Worm (Caenorhabditis elegans) whole organism, mixed stage, embryonic: ENCODE results near the gene Y49F6B.14.

Source experiments
- M03D4.4 ChIP-seq: sonication (generic microtip); optimal IDR thresholded peaks from 2 replicates; lab custom pipeline; 2017; ENCODE audit warnings: mild to moderate bottlenecking, missing genetic modification characterization, missing compliant biosample characterization
- blmp-1 ChIP-seq: fragments of 150-350 bp; optimal IDR thresholded peaks from 2 replicates; lab custom pipeline; 2014; ENCODE audit warnings: missing biosample characterization, missing genetic modification characterization
- ham-2 ChIP-seq: fragments of 200-800 bp; sonication (Bioruptor generic); optimal IDR thresholded peaks from 2 replicates; lab custom pipeline; 2018; ENCODE audit warnings: mild to moderate bottlenecking, missing genetic modification characterization, missing compliant biosample characterization
- lin-13 ChIP-seq: fragments of 150-350 bp; optimal IDR thresholded peaks from 2 replicates; lab custom pipeline; 2014; ENCODE audit warnings: missing biosample characterization, missing genetic modification characterization
- nhr-12 ChIP-seq: fragments of 150-350 bp; optimal IDR thresholded peaks from 2 replicates; lab custom pipeline; 2014; ENCODE audit warnings: missing biosample characterization, missing genetic modification characterization
- nhr-237 ChIP-seq: fragments of 150-350 bp; optimal IDR thresholded peaks from 2 replicates; lab custom pipeline; 2014; ENCODE audit warnings: missing biosample characterization, missing genetic modification characterization
- nhr-28 ChIP-seq: fragments of 150-350 bp; optimal IDR thresholded peaks from 2 replicates; lab custom pipeline; 2014; ENCODE audit warnings: missing biosample characterization, missing genetic modification characterization
- pha-4 ChIP-seq: fragments of 150-350 bp; optimal IDR thresholded peaks from 2 replicates; lab custom pipeline; 2018; ENCODE audit warnings: missing biosample characterization, missing genetic modification reagents, missing genetic modification characterization
- unc-120 ChIP-seq: sonication (generic microtip); optimal IDR thresholded peaks from 2 replicates; lab custom pipeline; 2017; ENCODE audit warnings: missing genetic modification characterization, missing compliant biosample characterization; ENCODE audit not compliant: poor library complexity, severe bottlenecking
- unc-62 ChIP-seq: fragments of 150-350 bp; optimal IDR thresholded peaks from 2 replicates; lab custom pipeline; 2014; ENCODE audit warnings: missing biosample characterization, missing genetic modification reagents, missing genetic modification characterization
- zip-8 ChIP-seq: fragments of 150-350 bp; optimal IDR thresholded peaks from 2 replicates; lab custom pipeline; 2014; ENCODE audit warnings: missing biosample characterization, missing genetic modification characterization
- ztf-11 ChIP-seq: fragments of 150-350 bp; optimal IDR thresholded peaks from 2 replicates; lab custom pipeline; 2014; ENCODE audit warnings: missing biosample characterization, missing genetic modification characterization

ce11 chrII:3540151-3540550 is 24.9 kb upstream of the Y49F6B.14 start:
- TF ChIP-seq unc-62 (GFP tag; lab: Kevin White, UChicago) (no peak), ztf-11 (tag; lab: Kevin White, UChicago) (no peak), nhr-28 (tag; lab: Kevin White, UChicago) (no peak), blmp-1 (tag; lab: Kevin White, UChicago) (no peak), ham-2 (GFP tag; lab: Kevin White, UChicago) (no peak), nhr-237 (no peak), M03D4.4 (tag; lab: Kevin White, UChicago) (no peak), pha-4 (tag; lab: Kevin White, UChicago) (no peak), zip-8 (no peak), nhr-12 (tag; lab: Kevin White, UChicago) (no peak), unc-120 (tag; lab: Kevin White, UChicago) (no peak), lin-13 (tag; lab: Kevin White, UChicago) (no peak)
